Worm (Caenorhabditis elegans): Measurements from ENCODE around the gene C52A11.3.

The C52A11.3 gene

ce11 chrII:10769291-10769690, 32.1 kb downstream of the C52A11.3 start:
- TF ChIP-seq dao-5 (tag; optimal IDR thresholded peaks at IDR 0.05) (no peak), W03F9.2 (tag; optimal IDR thresholded peaks at IDR 0.05) (no peak), him-1 (tag; optimal IDR thresholded peaks at IDR 0.05) (no peak)

- TF ChIP-seq W03F9.2 (tag; optimal IDR thresholded peaks at IDR 0.05) (no peak), dao-5 (tag; optimal IDR thresholded peaks at IDR 0.05) (no peak), him-1 (tag; optimal IDR thresholded peaks at IDR 0.05) (no peak)
Observed at ce11 chrII:10778026-10778425, 40.9 kb downstream of the C52A11.3 start, which contains the start of gene mpz-1. Gene mpz-1 (minus strand): TSS chrII:10778126.

ce11 chrII:10783201-10783962, 46.2 kb downstream of the C52A11.3 start, which contains the start of gene ect-2:
Gene ect-2 (minus strand): TSS chrII:10783962.
- TF ChIP-seq him-1 (tag; optimal IDR thresholded peaks at IDR 0.05): no peak
- TF ChIP-seq dao-5 (tag; optimal IDR thresholded peaks at IDR 0.05): no peak
- TF ChIP-seq W03F9.2 (tag; optimal IDR thresholded peaks at IDR 0.05): no peak

ce11 chrII:10784248-10784647, 47.1 kb downstream of the C52A11.3 start:
- TF ChIP-seq him-1 (tag; optimal IDR thresholded peaks at IDR 0.05): no peak

ce11 chrII:10784780-10785463, 47.8 kb downstream of the C52A11.3 start, which contains the start of gene cdl-1:
Gene cdl-1 (plus strand): TSS chrII:10785452.
- no peak for TF ChIP-seq W03F9.2 (tag; optimal IDR thresholded peaks at IDR 0.05)
- TF ChIP-seq dao-5 (tag; optimal IDR thresholded peaks at IDR 0.05): no peak
- TF ChIP-seq him-1 (tag; optimal IDR thresholded peaks at IDR 0.05): no peak

- TF ChIP-seq W03F9.2 (tag; optimal IDR thresholded peaks at IDR 0.05) (no peak), dao-5 (tag; optimal IDR thresholded peaks at IDR 0.05) (no peak), him-1 (tag; optimal IDR thresholded peaks at IDR 0.05) (no peak)
Observed at ce11 chrII:10787240-10787639, 50.1 kb downstream of the C52A11.3 start, which contains the start of gene tag-209. Gene tag-209 (plus strand): TSS chrII:10787312.
